Fruit fly (Drosophila melanogaster): Measurements from ENCODE around the gene CG1640.

dm6 chrX:13358240-13358799 is 12.1 kb upstream of the CG1640 start:
- TF ChIP-seq Snoo (tag; optimal IDR thresholded peaks at IDR 0.05), result no peak
- TF ChIP-seq CG10348 (GFP tag; IDR thresholded peaks at IDR 0.05), result no peak
- no peak for TF ChIP-seq fd96Ca (GFP tag; IDR thresholded peaks at IDR 0.05)
- TF ChIP-seq CG17806 (tag; optimal IDR thresholded peaks at IDR 0.05), result no peak
- no peak for TF ChIP-seq CG8301 (tag; optimal IDR thresholded peaks at IDR 0.05)
